1 fruit fly cellular context compared by ENCODE assay signal in the genomic region with DNA sequence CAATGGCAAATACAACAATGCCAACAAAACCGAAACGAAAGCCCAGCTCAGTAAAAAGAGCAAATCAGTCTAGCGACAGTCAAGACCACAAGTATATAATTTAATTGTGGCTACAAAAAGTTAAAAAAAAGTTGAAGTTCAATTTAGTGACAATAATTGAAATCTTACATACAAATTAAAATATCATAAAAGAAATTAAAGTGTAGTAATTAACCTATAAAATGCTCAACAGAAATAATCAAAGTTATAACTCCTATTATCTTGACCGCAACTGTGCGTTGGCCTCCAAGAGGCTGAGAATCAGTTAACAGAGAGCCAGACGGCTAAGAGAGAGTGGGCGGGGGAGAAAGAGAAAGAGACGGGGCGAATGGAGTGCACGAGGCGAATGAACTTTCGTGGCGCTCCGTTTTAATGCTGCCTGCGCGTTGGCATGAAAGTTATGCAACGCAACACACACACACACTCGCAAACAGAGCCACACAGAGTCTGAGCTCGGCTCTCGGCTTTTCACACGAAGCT.
TF ChIP-seq lines count a peak whose summit lies in the region.

No protein-coding gene starts in this region.

TF ChIP-seq in whole organism, embryonic, 481 proteins besides CTCF, POLR2A, EP300 and RAD21 (continued from another document and continues in another):
- TF ChIP-seq vvl (GFP tag; IDR thresholded peaks at IDR 0.05; lab: Robert Waterston, UW) (peak; percentile 92), seq (GFP tag; IDR thresholded peaks at IDR 0.05; lab: Robert Waterston, UW) (peak; percentile 37; the same call in 1 of the 2 replicates), salm (tag; optimal IDR thresholded peaks at IDR 0.05; lab: Kevin White, UChicago) (peak; percentile 85), NfI (GFP tag; optimal IDR thresholded peaks at IDR 0.05; lab: Kevin White, UChicago) (peak; percentile 59), NC2β (GFP tag; optimal IDR thresholded peaks at IDR 0.05; lab: Kevin White, UChicago) (peak; percentile 42), org-1 (GFP tag; optimal IDR thresholded peaks at IDR 0.05; lab: Kevin White, UChicago) (peak; percentile 65), Ada2b (GFP tag; IDR thresholded peaks at IDR 0.05; lab: Robert Waterston, UW) (peak; percentile 77), CG6765 (GFP tag; optimal IDR thresholded peaks at IDR 0.05; lab: Kevin White, UChicago) (no peak), schlank (tag; optimal IDR thresholded peaks at IDR 0.05; lab: Kevin White, UChicago) (no peak), ab (GFP tag; optimal IDR thresholded peaks at IDR 0.05; lab: Kevin White, UChicago) (no peak), twi (tag; optimal IDR thresholded peaks at IDR 0.05; lab: Kevin White, UChicago) (peak; percentile 83), CG43689 (GFP tag; IDR thresholded peaks at IDR 0.05; lab: Robert Waterston, UW) (peak; percentile 30; the same call in 1 of the 2 replicates), lbe (GFP tag; optimal IDR thresholded peaks at IDR 0.05; lab: Kevin White, UChicago) (peak; percentile 83), CG18476 (GFP tag; optimal IDR thresholded peaks at IDR 0.05; lab: Kevin White, UChicago) (peak; percentile 70), CG8388 (GFP tag; optimal IDR thresholded peaks at IDR 0.05; lab: Kevin White, UChicago) (peak; percentile 92), CG17802 (tag; optimal IDR thresholded peaks at IDR 0.05; lab: Kevin White, UChicago) (peak; percentile 45), ftz-f1 (GFP tag; optimal IDR thresholded peaks at IDR 0.05; lab: Kevin White, UChicago) (peak; percentile 28), CG8290 (GFP tag; optimal IDR thresholded peaks at IDR 0.05; lab: Kevin White, UChicago) (no peak), CG8290 (tag; optimal IDR thresholded peaks at IDR 0.05; lab: Kevin White, UChicago) (peak in 1 of 2 experiments; percentile 19), ERR (GFP tag; optimal IDR thresholded peaks at IDR 0.05; lab: Kevin White, UChicago) (no peak), CG1529 (GFP tag; optimal IDR thresholded peaks at IDR 0.05; lab: Kevin White, UChicago) (peak; percentile 80), unpg (GFP tag; optimal IDR thresholded peaks at IDR 0.05; lab: Kevin White, UChicago) (peak; percentile 92), sna (GFP tag; IDR thresholded peaks at IDR 0.05; lab: Robert Waterston, UW; ENCODE audit: partially characterized antibody) (no peak), Hr39 (optimal IDR thresholded peaks at IDR 0.05; lab: Kevin White, UChicago) (no peak), Stat92E (GFP tag; optimal IDR thresholded peaks at IDR 0.05; lab: Kevin White, UChicago) (peak in 1 of 3 experiments; percentile 83), CG13287 (GFP tag; IDR thresholded peaks at IDR 0.05; lab: Robert Waterston, UW; ENCODE audit: partially characterized antibody) (no peak), lola (GFP tag; optimal IDR thresholded peaks at IDR 0.05; lab: Kevin White, UChicago) (peak in 1 of 3 experiments; percentile 92), pho (GFP tag; optimal IDR thresholded peaks at IDR 0.05; lab: Kevin White, UChicago) (peak; percentile 25), hb (GFP tag; IDR thresholded peaks at IDR 0.05; lab: Robert Waterston, UW; ENCODE audit: partially characterized antibody) (no peak), tna (GFP tag; IDR thresholded peaks at IDR 0.05; lab: Robert Waterston, UW; ENCODE audit: partially characterized antibody) (no peak), CG11695 (GFP tag; IDR thresholded peaks at IDR 0.05; lab: Robert Waterston, UW) (peak; percentile 63), CG3847 (GFP tag; IDR thresholded peaks at IDR 0.05; lab: Robert Waterston, UW) (peak; percentile 47), CG9437 (GFP tag; optimal IDR thresholded peaks at IDR 0.05; lab: Kevin White, UChicago) (peak; percentile 67), ara (GFP tag; IDR thresholded peaks at IDR 0.05; lab: Robert Waterston, UW) (peak; percentile 83), cad (GFP tag; optimal IDR thresholded peaks at IDR 0.05; lab: Kevin White, UChicago) (no peak), nerfin-2 (GFP tag; IDR thresholded peaks at IDR 0.05; lab: Robert Waterston, UW; ENCODE audit: partially characterized antibody) (no peak), vfl (GFP tag; optimal IDR thresholded peaks at IDR 0.05; lab: Kevin White, UChicago) (no peak), CG12299 (tag; optimal IDR thresholded peaks at IDR 0.05; lab: Kevin White, UChicago) (peak; percentile 64), CG7786 (GFP tag; optimal IDR thresholded peaks at IDR 0.05; lab: Kevin White, UChicago) (no peak), CG2712 (tag; optimal IDR thresholded peaks at IDR 0.05; lab: Kevin White, UChicago) (peak; percentile 95), Dref (GFP tag; IDR thresholded peaks at IDR 0.05; lab: Robert Waterston, UW) (no peak), ttk (GFP tag; IDR thresholded peaks at IDR 0.05; lab: Robert Waterston, UW) (peak; percentile 74), CG1024 (GFP tag; IDR thresholded peaks at IDR 0.05; lab: Robert Waterston, UW) (peak; percentile 60), crp (GFP tag; optimal IDR thresholded peaks at IDR 0.05; lab: Kevin White, UChicago) (peak in 1 of 2 experiments; percentile 21), CG6683 (GFP tag; optimal IDR thresholded peaks at IDR 0.05; lab: Kevin White, UChicago) (no peak), MESR4 (GFP tag; optimal IDR thresholded peaks at IDR 0.05; lab: Kevin White, UChicago) (no peak), Mad (GFP tag; optimal IDR thresholded peaks at IDR 0.05; lab: Kevin White, UChicago) (peak; percentile 38), chn (GFP tag; optimal IDR thresholded peaks at IDR 0.05; lab: Kevin White, UChicago) (peak; percentile 73), Ravus (GFP tag; IDR thresholded peaks at IDR 0.05; lab: Robert Waterston, UW) (peak; percentile 7; the same call in 1 of the 2 replicates), hth (optimal IDR thresholded peaks at IDR 0.05; lab: Kevin White, UChicago) (no peak), maf-S (GFP tag; optimal IDR thresholded peaks at IDR 0.05; lab: Kevin White, UChicago) (no peak), CG13894 (tag; optimal IDR thresholded peaks at IDR 0.05; lab: Kevin White, UChicago) (no peak), MBD-R2 (GFP tag; IDR thresholded peaks at IDR 0.05; lab: Robert Waterston, UW) (no peak), CG13424 (tag; optimal IDR thresholded peaks at IDR 0.05; lab: Kevin White, UChicago) (peak; percentile 90), sc (optimal IDR thresholded peaks at IDR 0.05; lab: Kevin White, UChicago) (no peak), sc (GFP tag; optimal IDR thresholded peaks at IDR 0.05; lab: Kevin White, UChicago) (peak; percentile 70), Mrtf (GFP tag; IDR thresholded peaks at IDR 0.05; lab: Robert Waterston, UW) (no peak), CG30431 (GFP tag; optimal IDR thresholded peaks at IDR 0.05; lab: Kevin White, UChicago) (peak; percentile 45), slbo (GFP tag; IDR thresholded peaks at IDR 0.05; lab: Robert Waterston, UW) (no peak), unc-4 (GFP tag; IDR thresholded peaks at IDR 0.05; lab: Robert Waterston, UW; ENCODE audit: partially characterized antibody) (no peak), pan (optimal IDR thresholded peaks at IDR 0.05; lab: Kevin White, UChicago) (no peak), pan (GFP tag; optimal IDR thresholded peaks at IDR 0.05 in 1 of 2, IDR thresholded peaks at IDR 0.05 in 1 of 2) (peak in 1 of 2 experiments; percentile 66), sr (GFP tag; IDR thresholded peaks at IDR 0.05; lab: Robert Waterston, UW) (0 out of 3 replicates have a peak, but pooled peaks have one; percentile 26), dysf (GFP tag; IDR thresholded peaks at IDR 0.05; lab: Robert Waterston, UW) (peak; percentile 79), CG2120 (GFP tag; optimal IDR thresholded peaks at IDR 0.05; lab: Kevin White, UChicago) (peak; percentile 29), ac (GFP tag; optimal IDR thresholded peaks at IDR 0.05; lab: Kevin White, UChicago) (no peak), CG18619 (GFP tag; optimal IDR thresholded peaks at IDR 0.05; lab: Kevin White, UChicago) (peak; percentile 55), CG6254 (GFP tag; optimal IDR thresholded peaks at IDR 0.05; lab: Kevin White, UChicago) (peak; percentile 77), ems (GFP tag; optimal IDR thresholded peaks at IDR 0.05; lab: Kevin White, UChicago) (no peak), tap (tag; optimal IDR thresholded peaks at IDR 0.05; lab: Kevin White, UChicago) (peak; percentile 82), bbx (GFP tag; IDR thresholded peaks at IDR 0.05; lab: Robert Waterston, UW; ENCODE audit: partially characterized antibody) (no peak), CG11093 (GFP tag; IDR thresholded peaks at IDR 0.05; lab: Robert Waterston, UW) (peak; percentile 62), CG18011 (GFP tag; optimal IDR thresholded peaks at IDR 0.05; lab: Kevin White, UChicago) (no peak), CG9817 (tag; optimal IDR thresholded peaks at IDR 0.05; lab: Kevin White, UChicago) (peak; percentile 56), CG10274 (GFP tag; optimal IDR thresholded peaks at IDR 0.05; lab: Kevin White, UChicago) (peak; percentile 2), CG2678 (tag; optimal IDR thresholded peaks at IDR 0.05; lab: Kevin White, UChicago) (peak; percentile 92), exex (tag; optimal IDR thresholded peaks at IDR 0.05; lab: Kevin White, UChicago) (no peak), CG3995 (GFP tag; optimal IDR thresholded peaks at IDR 0.05; lab: Kevin White, UChicago) (no peak), CG8924 (tag; optimal IDR thresholded peaks at IDR 0.05; lab: Kevin White, UChicago) (peak; percentile 90), Dp (GFP tag; optimal IDR thresholded peaks at IDR 0.05; lab: Kevin White, UChicago) (no peak), D (optimal IDR thresholded peaks at IDR 0.05; lab: Kevin White, UChicago) (no peak), D (GFP tag; optimal IDR thresholded peaks at IDR 0.05; lab: Kevin White, UChicago) (peak; percentile 81), CG11398 (GFP tag; optimal IDR thresholded peaks at IDR 0.05; lab: Kevin White, UChicago) (no peak), zf30C (GFP tag; optimal IDR thresholded peaks at IDR 0.05; lab: Kevin White, UChicago) (no peak), al (GFP tag; IDR thresholded peaks at IDR 0.05; lab: Robert Waterston, UW) (0 out of 2 replicates have a peak, but pooled peaks have one; percentile 8), jigr1 (GFP tag; IDR thresholded peaks at IDR 0.05; lab: Robert Waterston, UW) (no peak), Dip2 (GFP tag; IDR thresholded peaks at IDR 0.05; lab: Robert Waterston, UW) (no peak), bcd (GFP tag; optimal IDR thresholded peaks at IDR 0.05; lab: Kevin White, UChicago) (peak; percentile 74), dimm (GFP tag; IDR thresholded peaks at IDR 0.05; lab: Robert Waterston, UW) (peak; percentile 33; the same call in 1 of the 2 replicates), CG8765 (GFP tag; IDR thresholded peaks at IDR 0.05; lab: Robert Waterston, UW) (no peak), CG7357 (GFP tag; IDR thresholded peaks at IDR 0.05; lab: Robert Waterston, UW) (peak; percentile 42; the same call in 1 of the 3 replicates), cwo (GFP tag; optimal IDR thresholded peaks at IDR 0.05; lab: Kevin White, UChicago) (peak; percentile 60), Ets97D (GFP tag; optimal IDR thresholded peaks at IDR 0.05; lab: Kevin White, UChicago) (peak; percentile 34), CG18764 (GFP tag; optimal IDR thresholded peaks at IDR 0.05; lab: Kevin White, UChicago) (peak; percentile 57), jumu (GFP tag; optimal IDR thresholded peaks at IDR 0.05; lab: Kevin White, UChicago) (peak; percentile 50), CG17361 (GFP tag; IDR thresholded peaks at IDR 0.05; lab: Robert Waterston, UW) (peak; percentile 91), HLH54F (GFP tag; optimal IDR thresholded peaks at IDR 0.05; lab: Kevin White, UChicago) (no peak), slou (GFP tag; optimal IDR thresholded peaks at IDR 0.05; lab: Kevin White, UChicago) (no peak), CG15479 (GFP tag; optimal IDR thresholded peaks at IDR 0.05; lab: Kevin White, UChicago) (no peak), CG6272 (GFP tag; IDR thresholded peaks at IDR 0.05; lab: Robert Waterston, UW) (peak; percentile 37), usp (GFP tag; optimal IDR thresholded peaks at IDR 0.05; lab: Kevin White, UChicago) (no peak), grau (tag; optimal IDR thresholded peaks at IDR 0.05; lab: Kevin White, UChicago) (peak; percentile 85), pros (GFP tag; optimal IDR thresholded peaks at IDR 0.05; lab: Kevin White, UChicago) (peak; percentile 74), psq (GFP tag; optimal IDR thresholded peaks at IDR 0.05; lab: Kevin White, UChicago) (peak; percentile 14), Tbp (GFP tag; optimal IDR thresholded peaks at IDR 0.05; lab: Kevin White, UChicago) (no peak), lab (GFP tag; optimal IDR thresholded peaks at IDR 0.05; lab: Kevin White, UChicago) (peak; percentile 77), CG13296 (GFP tag; optimal IDR thresholded peaks at IDR 0.05; lab: Kevin White, UChicago) (no peak), Hr78 (GFP tag; optimal IDR thresholded peaks at IDR 0.05; lab: Kevin White, UChicago) (peak in 1 of 2 experiments; percentile 78), CG32532 (GFP tag; IDR thresholded peaks at IDR 0.05; lab: Robert Waterston, UW) (no peak), Fer1 (GFP tag; optimal IDR thresholded peaks at IDR 0.05; lab: Kevin White, UChicago) (no peak), CG2199 (GFP tag; IDR thresholded peaks at IDR 0.05; lab: Robert Waterston, UW) (no peak), CG10979 (tag; optimal IDR thresholded peaks at IDR 0.05; lab: Kevin White, UChicago) (peak; percentile 94), eyg (GFP tag; optimal IDR thresholded peaks at IDR 0.05; lab: Kevin White, UChicago) (no peak), ato (GFP tag; IDR thresholded peaks at IDR 0.05; lab: Robert Waterston, UW; ENCODE audit: partially characterized antibody) (no peak), Neu2 (GFP tag; optimal IDR thresholded peaks at IDR 0.05; lab: Kevin White, UChicago; ENCODE audit: borderline replicate concordance) (no peak), CG4404 (GFP tag; IDR thresholded peaks at IDR 0.05; lab: Robert Waterston, UW) (no peak), ap (GFP tag; IDR thresholded peaks at IDR 0.05; lab: Robert Waterston, UW) (peak; percentile 60; the same call in 1 of the 2 replicates), sd (tag; optimal IDR thresholded peaks at IDR 0.05; lab: Kevin White, UChicago) (peak; percentile 52), scrt (GFP tag; optimal IDR thresholded peaks at IDR 0.05; lab: Kevin White, UChicago) (peak; percentile 67), Sox102F (GFP tag; optimal IDR thresholded peaks at IDR 0.05; lab: Kevin White, UChicago) (peak; percentile 88), btn (GFP tag; optimal IDR thresholded peaks at IDR 0.05; lab: Kevin White, UChicago) (no peak), CG14441 (GFP tag; IDR thresholded peaks at IDR 0.05; lab: Robert Waterston, UW) (peak; percentile 55), CG7271 (tag; optimal IDR thresholded peaks at IDR 0.05; lab: Kevin White, UChicago) (peak; percentile 50), Jarid2 (GFP tag; optimal IDR thresholded peaks at IDR 0.05; lab: Kevin White, UChicago) (peak; percentile 54), CG32772 (GFP tag; IDR thresholded peaks at IDR 0.05; lab: Robert Waterston, UW) (peak; percentile 43; the same call in 1 of the 2 replicates)
